Worm (Caenorhabditis elegans) whole organism, L2 larva: ENCODE measurements around the gene srd-19.
A peak's percentile ranks its signal among the peaks of the same experiment; 100 is the strongest.

Source experiments
- F13H6.1 ChIP-seq: sonication (generic microtip); optimal IDR thresholded peaks from 2 replicates; lab custom pipeline; 2016; ENCODE audit warnings: missing genetic modification characterization, missing compliant biosample characterization
- R02D3.7 ChIP-seq: fragments of 150-350 bp; optimal IDR thresholded peaks from 2 replicates; lab custom pipeline; 2014; ENCODE audit warnings: missing biosample characterization, missing genetic modification characterization
- Y55F3AM.14 ChIP-seq: fragments of 200-800 bp; sonication (Bioruptor generic); optimal IDR thresholded peaks from 2 replicates; lab custom pipeline; 2018; ENCODE audit warnings: mild to moderate bottlenecking, missing genetic modification characterization, missing compliant biosample characterization
- ZK546.5 ChIP-seq: sonication (generic microtip); optimal IDR thresholded peaks from 2 replicates; lab custom pipeline; 2017; ENCODE audit warnings: missing biosample characterization, missing genetic modification characterization
- alr-1 ChIP-seq: fragments of 150-350 bp; optimal IDR thresholded peaks from 2 replicates; lab custom pipeline; 2014; ENCODE audit warnings: missing biosample characterization, missing genetic modification characterization
- ama-1 ChIP-seq: fragments of 150-350 bp; optimal IDR thresholded peaks from 2 replicates; lab custom pipeline; 2018; ENCODE audit warnings: inconsistent platforms
- blmp-1 ChIP-seq: sonication (generic microtip); optimal IDR thresholded peaks from 2 replicates; lab custom pipeline; 2017; ENCODE audit warnings: missing genetic modification characterization, mild to moderate bottlenecking, missing compliant biosample characterization, antibody characterized with exemption, moderate library complexity; ENCODE audit not compliant: insufficient read depth
- ceh-16 ChIP-seq: fragments of 150-350 bp; optimal IDR thresholded peaks from 2 replicates; lab custom pipeline; 2014; ENCODE audit warnings: missing biosample characterization, missing genetic modification characterization
- ceh-82 ChIP-seq: fragments of 150-350 bp; optimal IDR thresholded peaks from 2 replicates; lab custom pipeline; 2014; ENCODE audit warnings: missing biosample characterization, missing genetic modification characterization
- crh-2 ChIP-seq: sonication (generic microtip); optimal IDR thresholded peaks from 2 replicates; lab custom pipeline; 2017; ENCODE audit warnings: missing biosample characterization, missing genetic modification characterization
- egl-27 ChIP-seq: sonication (generic microtip); optimal IDR thresholded peaks from 3 replicates; lab custom pipeline; 2017; ENCODE audit warnings: missing biosample characterization, missing genetic modification reagents, missing genetic modification characterization
- fos-1 ChIP-seq: fragments of 150-350 bp; optimal IDR thresholded peaks from 2 replicates; lab custom pipeline; 2014; ENCODE audit warnings: missing biosample characterization, missing genetic modification characterization
- gmeb-1 ChIP-seq: fragments of 150-350 bp; optimal IDR thresholded peaks from 2 replicates; lab custom pipeline; 2014; ENCODE audit warnings: missing biosample characterization, missing genetic modification characterization
- lin-11 ChIP-seq: fragments of 150-350 bp; sonication (generic microtip); optimal IDR thresholded peaks from 2 replicates; lab custom pipeline; 2014; ENCODE audit warnings: missing biosample characterization, missing genetic modification characterization, inconsistent platforms, mixed read lengths
- mab-5 ChIP-seq: fragments of 150-350 bp; optimal IDR thresholded peaks from 2 replicates; lab custom pipeline; 2014; ENCODE audit warnings: missing biosample characterization, missing genetic modification characterization
- mdl-1 ChIP-seq, 2 experiments: fragments of 150-350 bp in 1 of 2; sonication (generic microtip) in 1 of 2; optimal IDR thresholded peaks; 2 replicates each; lab custom pipeline; 2017; ENCODE audit warnings: missing biosample characterization in 2 of 2, missing genetic modification characterization in 2 of 2
- nhr-10 ChIP-seq: sonication (generic microtip); optimal IDR thresholded peaks from 2 replicates; lab custom pipeline; 2017; ENCODE audit warnings: missing biosample characterization, missing genetic modification characterization
- nhr-11 ChIP-seq: fragments of 150-350 bp; optimal IDR thresholded peaks from 2 replicates; lab custom pipeline; 2014; ENCODE audit warnings: missing biosample characterization, missing genetic modification characterization
- nhr-129 ChIP-seq: fragments of 150-350 bp; optimal IDR thresholded peaks from 2 replicates; lab custom pipeline; 2014; ENCODE audit warnings: missing biosample characterization, missing genetic modification characterization
- nhr-21 ChIP-seq: fragments of 150-350 bp; optimal IDR thresholded peaks from 2 replicates; lab custom pipeline; 2014; ENCODE audit warnings: missing biosample characterization, missing genetic modification characterization
- nhr-23 ChIP-seq: fragments of 150-350 bp; optimal IDR thresholded peaks from 2 replicates; lab custom pipeline; 2014; ENCODE audit warnings: missing biosample characterization, missing genetic modification reagents, missing genetic modification characterization
- nhr-25 ChIP-seq: fragments of 150-350 bp; sonication (generic microtip); optimal IDR thresholded peaks from 3 replicates; lab custom pipeline; 2014; ENCODE audit warnings: missing biosample characterization, missing genetic modification characterization
- nhr-6 ChIP-seq: fragments of 150-350 bp; optimal IDR thresholded peaks from 2 replicates; lab custom pipeline; 2014; ENCODE audit warnings: missing biosample characterization, missing genetic modification characterization
- nhr-77 ChIP-seq: fragments of 150-350 bp; optimal IDR thresholded peaks from 2 replicates; lab custom pipeline; 2014; ENCODE audit warnings: missing biosample characterization, missing genetic modification characterization
- peb-1 ChIP-seq: fragments of 150-350 bp; optimal IDR thresholded peaks from 2 replicates; lab custom pipeline; 2014; ENCODE audit warnings: missing biosample characterization, missing genetic modification characterization
- sma-3 ChIP-seq: sonication (generic microtip); optimal IDR thresholded peaks from 2 replicates; lab custom pipeline; 2016; ENCODE audit warnings: missing genetic modification reagents, missing genetic modification characterization, missing compliant biosample characterization
- sma-9 ChIP-seq, 2 experiments: fragments of 150-350 bp in 1 of 2; sonication (generic microtip) in 1 of 2; optimal IDR thresholded peaks; 2 replicates each; lab custom pipeline; 2014 to 2016; ENCODE audit warnings: missing genetic modification characterization in 2 of 2, mild to moderate bottlenecking in 1 of 2, missing biosample characterization in 1 of 2, missing compliant biosample characterization in 1 of 2, missing genetic modification reagents in 1 of 2, moderate library complexity in 1 of 2
- snpc-4 ChIP-seq: fragments of 150-350 bp; optimal IDR thresholded peaks from 2 replicates; lab custom pipeline; 2014; ENCODE audit warnings: missing biosample characterization, missing genetic modification characterization
- unc-39 ChIP-seq: fragments of 150-350 bp; optimal IDR thresholded peaks from 2 replicates; lab custom pipeline; 2014; ENCODE audit warnings: missing biosample characterization, missing genetic modification characterization
- unc-55 ChIP-seq: fragments of 150-350 bp; sonication (generic microtip); optimal IDR thresholded peaks from 3 replicates; lab custom pipeline; 2014; ENCODE audit warnings: missing biosample characterization, missing genetic modification reagents, missing genetic modification characterization
- unc-62 ChIP-seq: fragments of 150-350 bp; optimal IDR thresholded peaks from 2 replicates; lab custom pipeline; 2014; ENCODE audit warnings: missing biosample characterization, missing genetic modification reagents, missing genetic modification characterization
- zag-1 ChIP-seq: fragments of 150-350 bp; optimal IDR thresholded peaks from 2 replicates; lab custom pipeline; 2014; ENCODE audit warnings: missing biosample characterization, missing genetic modification characterization
- ztf-1 ChIP-seq: fragments of 200-800 bp; sonication (Bioruptor generic); conservative IDR thresholded peaks from 2 replicates; pipeline ENCODE4 v1.3.6; 2022; ENCODE audit warnings: missing genetic modification characterization, missing compliant biosample characterization
- ztf-11 ChIP-seq: sonication (generic microtip); optimal IDR thresholded peaks from 2 replicates; lab custom pipeline; 2017; ENCODE audit warnings: missing biosample characterization, missing genetic modification characterization
- ztf-4 ChIP-seq: fragments of 150-350 bp; optimal IDR thresholded peaks from 2 replicates; lab custom pipeline; 2014; ENCODE audit warnings: missing biosample characterization, missing genetic modification characterization

The srd-19 gene

DNA sequence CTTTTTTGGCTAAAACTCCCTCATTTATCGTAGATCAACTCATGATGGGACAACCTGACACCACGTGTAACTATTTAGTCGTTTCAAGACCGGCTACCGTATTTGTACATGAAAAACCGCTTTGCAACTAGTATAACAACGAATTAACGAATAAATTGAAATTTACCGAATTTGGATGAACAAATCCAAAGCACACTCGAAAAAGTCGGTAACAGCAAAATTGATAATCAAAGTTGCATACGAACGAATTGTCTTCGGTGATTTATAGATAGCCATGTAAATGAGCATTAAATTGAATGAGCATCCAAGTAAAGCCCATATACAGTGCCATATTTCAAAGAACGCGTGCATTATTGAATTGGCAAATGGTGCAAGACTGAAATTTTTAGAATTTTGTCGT, 3.8 kb upstream of the srd-19 start, which contains the start of gene srd-17:
srd-17 (minus strand) TSS at position 351 of the 400 bp plus-strand sequence.
- no peak for TF ChIP-seq ztf-11 (tag; lab: Kevin White, UChicago)

DNA sequence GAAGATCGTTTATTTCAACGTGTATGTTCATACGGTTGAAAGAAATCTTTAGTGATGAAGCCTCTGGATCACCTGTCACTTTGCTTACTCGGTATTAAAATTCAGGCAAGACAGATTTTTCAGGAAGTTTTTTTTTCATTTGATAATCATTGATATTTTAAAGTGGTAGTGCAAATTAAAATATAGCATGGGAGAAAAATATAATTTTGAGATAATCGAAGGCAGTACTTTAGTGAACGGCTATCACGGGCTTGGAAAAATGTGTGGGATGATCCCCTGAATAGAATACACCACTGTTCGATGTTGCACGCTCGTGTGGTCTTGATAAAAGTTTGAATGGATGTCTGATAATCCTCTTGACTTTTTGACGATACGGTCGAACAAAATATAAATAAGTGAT, 1.2 kb downstream of the srd-19 start:
- TF ChIP-seq F13H6.1 (tag; lab: Kevin White, UChicago) (no peak), lin-11 (no peak), nhr-6 (tag; lab: Kevin White, UChicago) (no peak), Y55F3AM.14 (GFP tag; lab: Kevin White, UChicago) (no peak)

DNA sequence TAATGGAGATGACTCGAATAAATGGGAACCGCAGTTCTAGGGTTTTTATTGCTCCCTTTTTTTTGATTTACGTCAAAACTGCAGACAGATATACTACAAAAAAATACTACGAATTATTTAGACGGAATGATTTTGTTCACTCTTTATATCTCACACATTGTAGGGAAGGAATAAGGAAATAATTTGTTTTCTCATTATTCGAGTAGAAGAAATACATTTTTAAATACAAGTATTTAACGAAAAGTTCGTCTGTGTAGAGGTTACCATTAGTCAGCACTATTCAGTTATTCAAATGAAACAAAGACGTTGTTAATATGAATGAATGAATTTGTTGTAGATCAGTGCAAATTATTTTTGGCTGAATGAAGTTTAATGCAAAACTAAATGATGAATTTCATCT, 1.8 kb downstream of the srd-19 start, which contains the start of gene srd-18:
srd-18 (minus strand) TSS at position 101 of the 400 bp plus-strand sequence.
- TF ChIP-seq blmp-1 (tag; lab: Kevin White, UChicago) (no peak), egl-27 (tag; lab: Kevin White, UChicago) (no peak), nhr-129 (tag; lab: Kevin White, UChicago) (no peak), crh-2 (tag; lab: Kevin White, UChicago) (no peak), ceh-82 (no peak)

DNA sequence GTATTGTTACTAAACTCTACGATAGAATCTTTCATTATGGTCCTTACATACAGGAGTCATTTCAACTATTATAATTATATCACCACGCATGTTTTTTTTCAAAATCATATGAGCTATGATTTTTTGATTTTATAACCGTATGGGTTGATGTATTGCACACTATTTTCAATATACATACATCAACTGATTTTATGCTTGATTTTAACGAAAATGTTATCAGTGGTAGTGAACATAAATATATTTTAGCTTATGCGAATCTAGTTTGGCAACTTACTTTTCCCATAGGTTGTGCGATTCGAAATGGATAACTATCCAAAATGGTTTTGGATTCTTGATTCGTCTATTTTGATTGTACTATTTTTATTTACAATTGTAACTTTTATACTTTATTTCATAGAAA, 5.0 kb downstream of the srd-19 start, which contains the start of gene srv-10:
srv-10 (plus strand) TSS at position 301 of the 400 bp plus-strand sequence.
- TF ChIP-seq ama-1 (lab: Kevin White, UChicago): no peak
- no peak for TF ChIP-seq nhr-21
- no peak for TF ChIP-seq nhr-77 (tag; lab: Kevin White, UChicago)
- TF ChIP-seq unc-55 (GFP tag; lab: Kevin White, UChicago): no peak
- no peak for TF ChIP-seq snpc-4 (tag; lab: Kevin White, UChicago)
- TF ChIP-seq ztf-4 (tag; lab: Kevin White, UChicago): no peak
- TF ChIP-seq nhr-23: no peak
- TF ChIP-seq unc-39: no peak
- TF ChIP-seq nhr-10: no peak
- no peak for TF ChIP-seq blmp-1 (tag; lab: Kevin White, UChicago)
- TF ChIP-seq ztf-11 (tag; lab: Kevin White, UChicago): no peak
- no peak for TF ChIP-seq gmeb-1 (tag; lab: Kevin White, UChicago)
- no peak for TF ChIP-seq nhr-129 (tag; lab: Kevin White, UChicago)
- no peak for TF ChIP-seq peb-1 (tag; lab: Kevin White, UChicago)
- no peak for TF ChIP-seq F13H6.1 (tag; lab: Kevin White, UChicago)
- no peak for TF ChIP-seq mab-5 (tag; lab: Kevin White, UChicago)
- TF ChIP-seq ZK546.5 (tag; lab: Kevin White, UChicago): no peak
- TF ChIP-seq, all 48 proteins: peak for 0

DNA sequence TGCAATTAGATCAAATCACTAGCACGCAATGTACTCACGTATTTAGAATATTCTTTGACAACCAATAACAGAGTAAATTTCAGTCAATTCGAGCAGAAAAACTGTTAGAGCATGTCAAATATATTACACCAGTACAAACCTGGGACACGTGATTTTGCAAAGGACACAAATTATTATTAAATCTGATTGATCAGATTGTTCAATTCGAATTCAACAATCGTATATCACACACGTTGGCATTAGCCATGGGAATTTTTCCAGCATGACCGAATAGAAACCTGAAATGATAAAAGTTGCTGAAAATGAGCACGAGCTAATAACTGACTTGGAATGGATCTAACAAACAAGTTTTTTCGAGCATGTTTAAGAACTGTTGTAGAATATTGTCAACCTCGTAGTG, 5.5 kb downstream of the srd-19 start, which contains the start of gene srv-9:
srv-9 (minus strand) TSS at position 101 of the 400 bp plus-strand sequence.
- TF ChIP-seq nhr-25 (tag; lab: Kevin White, UChicago) (no peak), ceh-82 (no peak), ztf-1 (GFP tag; lab: Robert Waterston, UW) (no peak), nhr-21 (no peak), ZK546.5 (tag; lab: Kevin White, UChicago) (no peak), blmp-1 (tag; lab: Kevin White, UChicago) (no peak), ceh-16 (tag; lab: Kevin White, UChicago) (no peak), nhr-6 (tag; lab: Kevin White, UChicago) (no peak), mdl-1 (tag; optimal IDR thresholded peaks at IDR 0.05; lab: Kevin White, UChicago) (no peak), fos-1 (tag; lab: Kevin White, UChicago) (no peak), nhr-77 (tag; lab: Kevin White, UChicago) (no peak), peb-1 (tag; lab: Kevin White, UChicago) (no peak)

DNA sequence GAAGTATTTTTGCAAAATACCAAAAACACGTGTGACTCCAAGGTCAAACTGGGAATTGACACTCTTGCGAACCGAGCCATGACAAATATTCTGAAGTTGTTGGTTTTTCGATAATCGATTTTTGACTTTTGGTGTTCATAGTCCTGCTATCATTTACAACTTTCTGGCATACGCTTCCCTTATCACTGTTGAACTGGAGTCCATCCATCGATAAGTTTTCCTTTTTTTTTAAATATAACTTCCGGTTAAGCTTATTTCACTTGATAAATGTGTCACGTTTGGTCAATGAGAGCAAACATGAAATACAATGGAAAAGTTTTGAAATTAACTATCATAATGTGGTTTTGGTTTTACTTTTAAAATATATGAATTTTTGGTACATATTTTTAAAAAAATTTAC, 6.9 kb downstream of the srd-19 start:
- no peak for TF ChIP-seq nhr-77 (tag; lab: Kevin White, UChicago)
- TF ChIP-seq nhr-10: no peak
- no peak for TF ChIP-seq ama-1 (lab: Kevin White, UChicago)
- peak; percentile 95 for TF ChIP-seq fos-1 (tag; lab: Kevin White, UChicago)
- TF ChIP-seq R02D3.7 (tag; lab: Kevin White, UChicago): no peak
- TF ChIP-seq nhr-11 (tag; lab: Kevin White, UChicago): no peak
- no peak for TF ChIP-seq unc-62
- TF ChIP-seq sma-3 (GFP tag; lab: Kevin White, UChicago): no peak
- TF ChIP-seq nhr-23: no peak
- no peak for TF ChIP-seq unc-39
- TF ChIP-seq crh-2 (tag; lab: Kevin White, UChicago): peak; percentile 17
- TF ChIP-seq alr-1 (tag; lab: Kevin White, UChicago): no peak
- peak; percentile 17 for TF ChIP-seq sma-9 (GFP tag; optimal IDR thresholded peaks at IDR 0.05; lab: Kevin White, UChicago)
- TF ChIP-seq sma-9 (tag; optimal IDR thresholded peaks at IDR 0.05; lab: Kevin White, UChicago): no peak
- no peak for TF ChIP-seq zag-1 (tag; lab: Kevin White, UChicago)
